Worm (Caenorhabditis elegans) whole organism, midembryonic: ENCODE results near the gene srb-18.

Experiments used
- T22C8.4 ChIP-seq: fragments of 200-800 bp; sonication (Bioruptor generic); IDR thresholded peaks from 2 replicates; pipeline ENCODE4 v1.3.6; 2022; ENCODE audit warnings: missing genetic modification characterization, missing compliant biosample characterization
- cog-1 ChIP-seq: sonication (generic microtip); optimal IDR thresholded peaks from 2 replicates; lab custom pipeline; 2016; ENCODE audit warnings: missing genetic modification characterization, missing compliant biosample characterization
- flt-1 ChIP-seq: fragments of 200-800 bp; sonication (Bioruptor generic); IDR thresholded peaks from 2 replicates; pipeline ENCODE4 v1.3.6; 2022; ENCODE audit warnings: missing genetic modification characterization, missing compliant biosample characterization
- klf-2 ChIP-seq: fragments of 200-800 bp; sonication (Bioruptor generic); conservative IDR thresholded peaks from 2 replicates; pipeline ENCODE4 v1.3.6; 2022; ENCODE audit warnings: missing genetic modification reagents, missing genetic modification characterization, missing compliant biosample characterization
- med-1 ChIP-seq: sonication (generic microtip); optimal IDR thresholded peaks from 2 replicates; lab custom pipeline; 2017; ENCODE audit warnings: missing genetic modification characterization, mild to moderate bottlenecking, missing compliant biosample characterization, antibody characterized with exemption, missing genetic modification reagents; ENCODE audit not compliant: insufficient read depth
- ref-1 ChIP-seq: fragments of 200-800 bp; sonication (Bioruptor generic); conservative IDR thresholded peaks from 2 replicates; pipeline ENCODE4 v1.3.6; 2022; ENCODE audit warnings: missing genetic modification reagents, missing genetic modification characterization, missing compliant biosample characterization
- tab-1 ChIP-seq: fragments of 200-800 bp; sonication (Bioruptor generic); IDR thresholded peaks from 2 replicates; pipeline ENCODE4 v1.3.6; 2022; ENCODE audit warnings: missing genetic modification characterization, missing compliant biosample characterization
- ztf-29 ChIP-seq: fragments of 200-800 bp; sonication (Bioruptor generic); IDR thresholded peaks from 2 replicates; pipeline ENCODE4 v1.3.6; 2022; ENCODE audit warnings: missing genetic modification reagents, missing genetic modification characterization, missing compliant biosample characterization

ce11 chrV:7478404-7478803, 36.6 kb upstream of the srb-18 start, which contains the start of gene str-190:
- TF ChIP-seq klf-2 (no peak), T22C8.4 (GFP tag; lab: Robert Waterston, UW) (no peak), med-1 (GFP tag; lab: Kevin White, UChicago) (no peak), flt-1 (GFP tag; lab: Robert Waterston, UW) (no peak), ref-1 (GFP tag; lab: Robert Waterston, UW) (no peak), cog-1 (tag; lab: Kevin White, UChicago) (no peak), tab-1 (no peak), ztf-29 (GFP tag; lab: Robert Waterston, UW) (no peak)
